Worm (Caenorhabditis elegans): ENCODE results near the gene srt-15.

DNA sequence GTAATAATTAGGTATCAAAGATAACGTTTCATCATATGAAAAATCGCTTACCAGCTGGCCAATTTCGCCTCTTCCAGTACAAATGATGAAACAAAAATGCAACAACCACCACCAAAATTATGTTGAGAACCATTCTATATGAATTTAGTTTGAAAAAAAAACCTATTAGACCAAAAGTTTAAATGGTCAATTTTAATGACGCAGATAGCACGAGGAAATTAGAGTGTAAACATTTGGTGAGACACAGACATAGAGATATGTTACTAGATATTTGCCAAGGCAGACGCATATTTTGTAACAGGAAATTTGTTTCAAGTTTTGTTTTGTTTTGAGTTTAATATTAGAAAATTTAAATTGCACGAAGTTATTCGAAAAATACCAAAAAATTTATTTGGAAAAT, 32.4 kb upstream of the srt-15 start, which contains the start of gene cyp-33C9:
- TF ChIP-seq flt-1 (GFP tag; IDR thresholded peaks at IDR 0.05), result no peak
- no peak for TF ChIP-seq T22C8.4 (GFP tag; IDR thresholded peaks at IDR 0.05)
- no peak for TF ChIP-seq klf-2 (GFP tag; conservative IDR thresholded peaks at IDR 0.05)
- no peak for TF ChIP-seq med-1 (GFP tag; optimal IDR thresholded peaks at IDR 0.05; ENCODE audit: insufficient read depth)

Data from whole organism, midembryonic.